Worm (Caenorhabditis elegans): Measurements from ENCODE around the gene srx-88.

Gene srx-88

ce11 chrV:11572803-11573490 is 10.4 kb upstream of the srx-88 start, which contains the start of the genes H12C20.7 and nhr-68 (continued):
- no peak for TF ChIP-seq unc-30 (tag; optimal IDR thresholded peaks at IDR 0.05)
- peak; percentile 38 to 68 for TF ChIP-seq egl-27 (tag; optimal IDR thresholded peaks at IDR 0.05)
- TF ChIP-seq lsy-2 (tag; optimal IDR thresholded peaks at IDR 0.05) = peak; percentile 58 to 76
- TF ChIP-seq elt-3 (tag; optimal IDR thresholded peaks at IDR 0.05) = peak; percentile 84 to 99 (median 93)
- TF ChIP-seq mef-2 (tag; optimal IDR thresholded peaks at IDR 0.05) = no peak
- peak; percentile 42 for TF ChIP-seq jun-1 (tag; optimal IDR thresholded peaks at IDR 0.05)
- TF ChIP-seq nhr-90 (tag; optimal IDR thresholded peaks at IDR 0.05; ENCODE audit: poor library complexity) = peak; percentile 97
- peak; percentile 10 to 38 for TF ChIP-seq efl-1 (optimal IDR thresholded peaks at IDR 0.05)
- TF ChIP-seq efl-1 (GFP tag; optimal IDR thresholded peaks at IDR 0.05 in 1 of 2) = peak in 1 of 2 experiments; percentile 94
- peak; percentile 51 for TF ChIP-seq zip-4 (GFP tag; optimal IDR thresholded peaks at IDR 0.05)
- TF ChIP-seq nhr-12 (tag; optimal IDR thresholded peaks at IDR 0.05) = no peak
- peak; percentile 44; the same call in 1 of the 2 replicates for TF ChIP-seq mab-9 (GFP tag; IDR thresholded peaks at IDR 0.05)
- peak; percentile 74 for TF ChIP-seq xbp-1 (tag; optimal IDR thresholded peaks at IDR 0.05)

- TF ChIP-seq lsy-2 (tag; optimal IDR thresholded peaks at IDR 0.05) (peak in 1 of 2 experiments; percentile 51), C04F5.9 (tag; optimal IDR thresholded peaks at IDR 0.05) (no peak), ceh-63 (GFP tag; optimal IDR thresholded peaks at IDR 0.05) (no peak), hlh-17 (GFP tag; optimal IDR thresholded peaks at IDR 0.05; ENCODE audit: borderline replicate concordance) (no peak), F16B12.6 (tag; optimal IDR thresholded peaks at IDR 0.05) (no peak)
Measured at ce11 chrV:11574563-11574962, 8.7 kb upstream of the srx-88 start.

- TF ChIP-seq ztf-11 (tag; optimal IDR thresholded peaks at IDR 0.05) (no peak), aly-2 (tag; optimal IDR thresholded peaks at IDR 0.05) (no peak), lin-13 (GFP tag; optimal IDR thresholded peaks at IDR 0.05) (no peak), ces-1 (GFP tag; optimal IDR thresholded peaks at IDR 0.05) (no peak), pax-3 (tag; optimal IDR thresholded peaks at IDR 0.05) (no peak), ztf-4 (tag; optimal IDR thresholded peaks at IDR 0.05) (no peak), aha-1 (tag; optimal IDR thresholded peaks at IDR 0.05) (no peak), fkh-8 (tag; optimal IDR thresholded peaks at IDR 0.05) (no peak), nhr-28 (tag; optimal IDR thresholded peaks at IDR 0.05) (no peak), lin-35 (GFP tag; optimal IDR thresholded peaks at IDR 0.05) (no peak)
Measured at ce11 chrV:11580826-11581225, 2.5 kb upstream of the srx-88 start, which contains the start of gene srx-90. TSS of gene srx-90 (plus strand) at chrV:11581126.

ce11 chrV:11585122-11585521 is 1.8 kb downstream of the srx-88 start:
- TF ChIP-seq nhr-84 (tag; optimal IDR thresholded peaks at IDR 0.05) (no peak), ceh-63 (GFP tag; optimal IDR thresholded peaks at IDR 0.05) (no peak), ceh-82 (tag; optimal IDR thresholded peaks at IDR 0.05) (peak; percentile 42 to 54 (median 49)), ets-5 (GFP tag; IDR thresholded peaks at IDR 0.05) (no peak), mef-2 (tag; optimal IDR thresholded peaks at IDR 0.05) (no peak), alr-1 (tag; optimal IDR thresholded peaks at IDR 0.05; ENCODE audit: borderline replicate concordance) (no peak), lin-39 (tag; optimal IDR thresholded peaks at IDR 0.05) (no peak), nhr-12 (tag; optimal IDR thresholded peaks at IDR 0.05) (no peak), tlp-1 (tag; optimal IDR thresholded peaks at IDR 0.05) (no peak), blmp-1 (tag; optimal IDR thresholded peaks at IDR 0.05) (no peak), lin-15B (tag; optimal IDR thresholded peaks at IDR 0.05) (no peak), aly-2 (tag; optimal IDR thresholded peaks at IDR 0.05) (no peak), fkh-4 (tag; optimal IDR thresholded peaks at IDR 0.05; ENCODE audit: borderline replicate concordance) (no peak), pag-3 (tag; optimal IDR thresholded peaks at IDR 0.05; ENCODE audit: borderline replicate concordance, insufficient read depth) (no peak), nhr-19 (GFP tag; conservative IDR thresholded peaks at IDR 0.05) (peak; percentile 66), fos-1 (tag; optimal IDR thresholded peaks at IDR 0.05) (no peak), snu-23 (GFP tag; optimal IDR thresholded peaks at IDR 0.05) (no peak), grh-1 (GFP tag; IDR thresholded peaks at IDR 0.05) (0 out of 2 replicates have a peak, but pooled peaks have one; percentile 28), fkh-8 (tag; optimal IDR thresholded peaks at IDR 0.05) (no peak), mep-1 (tag; optimal IDR thresholded peaks at IDR 0.05) (no peak), C16A3.4 (tag; optimal IDR thresholded peaks at IDR 0.05) (no peak), ces-1 (GFP tag; optimal IDR thresholded peaks at IDR 0.05) (no peak), egl-27 (tag; optimal IDR thresholded peaks at IDR 0.05) (no peak), sox-4 (tag; optimal IDR thresholded peaks at IDR 0.05) (no peak), pqm-1 (tag; optimal IDR thresholded peaks at IDR 0.05) (no peak), dpl-1 (GFP tag; optimal IDR thresholded peaks at IDR 0.05) (peak in 1 of 3 experiments; percentile 0), nhr-90 (tag; optimal IDR thresholded peaks at IDR 0.05; ENCODE audit: poor library complexity) (peak; percentile 62)

Measured in whole organism, L1 larva.